Fruit fly (Drosophila melanogaster): ENCODE data around the gene CG46457.

Gene CG46457

dm6 chr3R:13524672-13525071 lies 4.5 kb downstream of the CG46457 start (continued):
- TF ChIP-seq ss (GFP tag; optimal IDR thresholded peaks at IDR 0.05) = peak; percentile 86 to 87
- peak; percentile 1 for TF ChIP-seq CG7368 (GFP tag; optimal IDR thresholded peaks at IDR 0.05)
- peak; percentile 28 for TF ChIP-seq vri (GFP tag; optimal IDR thresholded peaks at IDR 0.05)
- peak; percentile 38 for TF ChIP-seq CG8632 (GFP tag; optimal IDR thresholded peaks at IDR 0.05)
- peak; percentile 67; the same call in 1 of the 2 replicates for TF ChIP-seq CG15336 (GFP tag; IDR thresholded peaks at IDR 0.05)

DNA sequence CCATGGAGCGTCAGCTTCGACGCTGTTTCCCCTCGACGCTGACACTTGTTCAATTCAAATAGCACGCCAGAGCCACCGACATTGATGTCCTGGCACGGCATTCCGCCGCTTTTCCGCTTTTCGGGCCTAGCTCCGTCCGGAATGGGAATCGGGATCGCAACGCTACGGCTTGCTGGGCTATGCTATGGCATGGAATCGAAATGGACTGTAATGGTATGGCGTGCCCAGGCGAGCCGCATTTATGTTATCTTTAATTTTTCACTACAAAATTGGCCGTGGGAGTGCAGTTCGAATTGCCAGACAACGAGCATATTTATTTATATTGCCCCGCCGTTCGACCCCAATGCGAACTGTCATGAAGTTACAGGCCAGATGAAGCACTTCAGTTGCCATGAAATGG lies 5.7 kb downstream of the CG46457 start, which contains the start of gene CG12538:
CG12538 (minus strand) TSS at position 101 of the 400 bp plus-strand sequence.
- no peak for TF ChIP-seq Lpt (GFP tag; optimal IDR thresholded peaks at IDR 0.05)
- TF ChIP-seq CG6163 (GFP tag; IDR thresholded peaks at IDR 0.05) = no peak
- TF ChIP-seq CG7368 (GFP tag; optimal IDR thresholded peaks at IDR 0.05) = no peak
- TF ChIP-seq CG10669 (GFP tag; optimal IDR thresholded peaks at IDR 0.05) = no peak
- TF ChIP-seq vri (GFP tag; optimal IDR thresholded peaks at IDR 0.05) = no peak
- TF ChIP-seq CG15336 (GFP tag; IDR thresholded peaks at IDR 0.05) = no peak
- no peak for TF ChIP-seq CG31627 (GFP tag; optimal IDR thresholded peaks at IDR 0.05)
- no peak for TF ChIP-seq Eip75B (GFP tag; optimal IDR thresholded peaks at IDR 0.05)
- TF ChIP-seq CG9139 (GFP tag; optimal IDR thresholded peaks at IDR 0.05) = no peak
- TF ChIP-seq CG6854 (GFP tag; optimal IDR thresholded peaks at IDR 0.05) = no peak
- TF ChIP-seq CG11762 (GFP tag; optimal IDR thresholded peaks at IDR 0.05; ENCODE audit: insufficient read depth) = no peak
- no peak for TF ChIP-seq dac (GFP tag; optimal IDR thresholded peaks at IDR 0.05)
- no peak for TF ChIP-seq spab (GFP tag; optimal IDR thresholded peaks at IDR 0.05)
- TF ChIP-seq CG34406 (GFP tag; optimal IDR thresholded peaks at IDR 0.05) = no peak
- TF ChIP-seq svp (GFP tag) = no peak
- TF ChIP-seq pdm3 (GFP tag; optimal IDR thresholded peaks at IDR 0.05) = no peak

dm6 chr3R:13509816-13510215 lies 19.3 kb downstream of the CG46457 start:
- TF ChIP-seq CG9139 (GFP tag; optimal IDR thresholded peaks at IDR 0.05) (no peak), Sox14 (GFP tag; optimal IDR thresholded peaks at IDR 0.05) (no peak), CG11902 (GFP tag; optimal IDR thresholded peaks at IDR 0.05) (no peak), CG31627 (GFP tag; optimal IDR thresholded peaks at IDR 0.05) (no peak), CG4318 (GFP tag; optimal IDR thresholded peaks at IDR 0.05) (no peak), CG11762 (GFP tag; optimal IDR thresholded peaks at IDR 0.05; ENCODE audit: insufficient read depth) (no peak), Ets21C (GFP tag; optimal IDR thresholded peaks at IDR 0.05) (no peak), CG6854 (GFP tag; optimal IDR thresholded peaks at IDR 0.05) (no peak), dac (GFP tag; optimal IDR thresholded peaks at IDR 0.05) (no peak), Eip93F (GFP tag; optimal IDR thresholded peaks at IDR 0.05) (no peak), Met (GFP tag; optimal IDR thresholded peaks at IDR 0.05) (no peak), Gug (GFP tag; IDR thresholded peaks at IDR 0.05) (no peak), esn (GFP tag; optimal IDR thresholded peaks at IDR 0.05) (no peak)

- TF ChIP-seq fd59A (GFP tag; optimal IDR thresholded peaks at IDR 0.05) (no peak), Sox14 (GFP tag; optimal IDR thresholded peaks at IDR 0.05) (no peak), net (GFP tag; optimal IDR thresholded peaks at IDR 0.05) (no peak), CG8119 (GFP tag; IDR thresholded peaks at IDR 0.05) (no peak), CG9139 (GFP tag; optimal IDR thresholded peaks at IDR 0.05) (no peak), CG3919 (GFP tag; optimal IDR thresholded peaks at IDR 0.05) (no peak), Eip75B (GFP tag; optimal IDR thresholded peaks at IDR 0.05) (no peak), Eip93F (GFP tag; optimal IDR thresholded peaks at IDR 0.05) (no peak), ss (GFP tag; optimal IDR thresholded peaks at IDR 0.05) (no peak)
These were observed 46.9 kb downstream of the CG46457 start for dm6 chr3R:13482283-13482682.
